Fruit fly (Drosophila melanogaster) whole organism, embryonic: Measurements from ENCODE around the gene Sumo.

Experiments used
- Adf1 ChIP-seq: fragments of 200-800 bp; sonication (Bioruptor generic); IDR thresholded peaks from 2 replicates; pipeline ENCODE4 v1.3.6; 2022; ENCODE audit warnings: missing biosample characterization, missing genetic modification characterization
- BEAF-32 ChIP-seq: fragments of 200-800 bp; sonication (Bioruptor generic); optimal IDR thresholded peaks from 3 replicates; lab custom pipeline; 2017; ENCODE audit warnings: missing biosample characterization, missing genetic modification characterization, mild to moderate bottlenecking, moderate library complexity, missing genetic modification reagents
- Bgb ChIP-seq: fragments of 200-800 bp; sonication (Bioruptor generic); IDR thresholded peaks from 2 replicates; pipeline ENCODE4 v1.3.6; 2022; ENCODE audit warnings: missing biosample characterization, missing genetic modification characterization; ENCODE audit not compliant: partially characterized antibody
- CG10147 ChIP-seq: fragments of 200-800 bp; sonication (Bioruptor generic); optimal IDR thresholded peaks from 2 replicates; lab custom pipeline; 2019; ENCODE audit warnings: missing biosample characterization, mild to moderate bottlenecking, missing genetic modification characterization, moderate library complexity
- CG17328 ChIP-seq: fragments of 200-800 bp; sonication (Bioruptor generic); IDR thresholded peaks from 2 replicates; pipeline ENCODE4 v1.3.6; 2022; ENCODE audit warnings: missing biosample characterization, missing genetic modification characterization
- CG2712 ChIP-seq: fragments of 200-800 bp; optimal IDR thresholded peaks from 3 replicates; lab custom pipeline; 2019; ENCODE audit warnings: missing biosample characterization, mild to moderate bottlenecking, missing genetic modification characterization, moderate library complexity
- CG30403 ChIP-seq: fragments of 200-800 bp; sonication (Bioruptor generic); optimal IDR thresholded peaks from 3 replicates; lab custom pipeline; 2016; ENCODE audit warnings: missing biosample characterization, missing genetic modification characterization
- CG32767 ChIP-seq: fragments of 200-800 bp; sonication (Bioruptor generic); IDR thresholded peaks from 2 replicates; pipeline ENCODE4 v1.3.6; 2022; ENCODE audit warnings: missing biosample characterization, missing genetic modification characterization
- CG3407 ChIP-seq: fragments of 200-800 bp; sonication (Bioruptor generic); optimal IDR thresholded peaks from 2 replicates; lab custom pipeline; 2018; ENCODE audit warnings: missing biosample characterization, mild to moderate bottlenecking, missing genetic modification characterization
- CG34422 ChIP-seq: fragments of 200-800 bp; sonication (Bioruptor generic); IDR thresholded peaks from 3 replicates; pipeline ENCODE4 v1.3.6; 2022; ENCODE audit warnings: missing biosample characterization, missing genetic modification characterization
- CG4617 ChIP-seq: fragments of 200-800 bp; sonication (Bioruptor generic); optimal IDR thresholded peaks from 3 replicates; lab custom pipeline; 2016; ENCODE audit warnings: missing biosample characterization, missing genetic modification characterization, borderline replicate concordance
- CG7786 ChIP-seq: fragments of 200-800 bp; sonication (Bioruptor generic); optimal IDR thresholded peaks from 2 replicates; lab custom pipeline; 2016; ENCODE audit warnings: missing biosample characterization, missing genetic modification characterization
- CG8290 ChIP-seq, 3 experiments: fragments of 200-800 bp; sonication (Bioruptor generic); optimal IDR thresholded peaks; 2 replicates each; lab custom pipeline; 2016 to 2019; ENCODE audit warnings: missing biosample characterization in 3 of 3, missing genetic modification characterization in 3 of 3, mild to moderate bottlenecking in 2 of 3, moderate library complexity in 1 of 3
- CG9932 ChIP-seq: fragments of 200-800 bp; sonication (Bioruptor generic); IDR thresholded peaks from 2 replicates; pipeline ENCODE4 v1.3.6; 2022; ENCODE audit warnings: missing biosample characterization, missing genetic modification characterization
- D19A ChIP-seq: fragments of 200-800 bp; optimal IDR thresholded peaks from 3 replicates; lab custom pipeline; 2019; ENCODE audit warnings: missing biosample characterization, mild to moderate bottlenecking, missing genetic modification characterization, moderate library complexity
- E2f2 ChIP-seq: fragments of 200-800 bp; sonication (Bioruptor generic); IDR thresholded peaks from 2 replicates; pipeline ENCODE4 v1.3.6; 2022; ENCODE audit warnings: missing biosample characterization, missing genetic modification characterization
- Hmx ChIP-seq: fragments of 200-800 bp; sonication (Bioruptor generic); optimal IDR thresholded peaks from 2 replicates; lab custom pipeline; 2016; ENCODE audit warnings: missing biosample characterization, missing genetic modification characterization
- Hr39 ChIP-seq: fragments of >200 bp; optimal IDR thresholded peaks from 2 replicates; lab custom pipeline; 2017
- Med ChIP-seq: fragments of 200-800 bp; sonication (Bioruptor generic); peaks from one replicate; lab custom pipeline; 2016; ENCODE audit warnings: missing biosample characterization, missing genetic modification characterization, mild to moderate bottlenecking, inconsistent platforms, moderate library complexity
- Nf-YB ChIP-seq: fragments of 200-800 bp; sonication (Bioruptor generic); optimal IDR thresholded peaks from 3 replicates; lab custom pipeline; 2019; ENCODE audit warnings: missing biosample characterization, mild to moderate bottlenecking, missing genetic modification characterization, moderate library complexity
- Nf-YC ChIP-seq: fragments of 200-800 bp; optimal IDR thresholded peaks from 3 replicates; lab custom pipeline; 2019; ENCODE audit warnings: missing biosample characterization, mild to moderate bottlenecking, missing genetic modification characterization, moderate library complexity
- Pdp1 ChIP-seq, 2 experiments: fragments of 200-800 bp; sonication (Bioruptor generic); optimal IDR thresholded peaks; 3 replicates each; lab custom pipeline; 2016; ENCODE audit warnings: missing biosample characterization in 2 of 2, missing genetic modification characterization in 2 of 2, mild to moderate bottlenecking in 1 of 2, moderate library complexity in 1 of 2
- Stat92E ChIP-seq, 3 experiments: fragments of >200 bp in 2 of 3; fragments of 200-800 bp in 1 of 3; sonication (Bioruptor generic) in 1 of 3; optimal IDR thresholded peaks; 2 replicates each; lab custom pipeline; 2017 to 2019; ENCODE audit warnings: missing biosample characterization in 3 of 3, missing genetic modification characterization in 3 of 3, mild to moderate bottlenecking in 1 of 3, moderate library complexity in 1 of 3
- YL-1 ChIP-seq: fragments of 200-800 bp; sonication (Bioruptor generic); optimal IDR thresholded peaks from 3 replicates; lab custom pipeline; 2017; ENCODE audit warnings: missing biosample characterization, mild to moderate bottlenecking, missing genetic modification characterization
- bab2 ChIP-seq: fragments of 200-800 bp; sonication (Bioruptor generic); optimal IDR thresholded peaks from 2 replicates; lab custom pipeline; 2016; ENCODE audit warnings: missing biosample characterization, missing genetic modification characterization
- bbx ChIP-seq: fragments of 200-800 bp; sonication (Bioruptor generic); IDR thresholded peaks from 2 replicates; pipeline ENCODE4 v1.3.6; 2022; ENCODE audit warnings: missing biosample characterization, missing genetic modification characterization; ENCODE audit not compliant: partially characterized antibody
- bigmax ChIP-seq: fragments of 200-800 bp; sonication (Bioruptor generic); optimal IDR thresholded peaks from 2 replicates; lab custom pipeline; 2018; ENCODE audit warnings: missing biosample characterization, mild to moderate bottlenecking, missing genetic modification characterization
- bsh ChIP-seq, 2 experiments: fragments of 200-800 bp; sonication (Bioruptor generic); optimal IDR thresholded peaks; 2 replicates each; lab custom pipeline; 2017 to 2018; ENCODE audit warnings: mild to moderate bottlenecking in 2 of 2, missing biosample characterization in 2 of 2, missing genetic modification characterization in 2 of 2, moderate library complexity in 1 of 2
- cg ChIP-seq: fragments of 200-800 bp; sonication (Bioruptor generic); optimal IDR thresholded peaks from 3 replicates; lab custom pipeline; 2019; ENCODE audit warnings: missing biosample characterization, mild to moderate bottlenecking, missing genetic modification characterization, moderate library complexity
- chm ChIP-seq: fragments of 200-800 bp; sonication (Bioruptor generic); IDR thresholded peaks from 2 replicates; pipeline ENCODE4 v1.3.6; 2022; ENCODE audit warnings: missing biosample characterization, missing genetic modification characterization
- chn ChIP-seq: fragments of 200-800 bp; sonication (Bioruptor generic); optimal IDR thresholded peaks from 2 replicates; lab custom pipeline; 2016; ENCODE audit warnings: missing biosample characterization, missing genetic modification characterization
- ftz-f1 ChIP-seq: fragments of 200-800 bp; sonication (Bioruptor generic); optimal IDR thresholded peaks from 2 replicates; lab custom pipeline; 2016; ENCODE audit warnings: missing biosample characterization, missing genetic modification characterization
- gro ChIP-seq: fragments of 200-800 bp; sonication (Bioruptor generic); optimal IDR thresholded peaks from 2 replicates; lab custom pipeline; 2016; ENCODE audit warnings: missing biosample characterization, missing genetic modification characterization
- her ChIP-seq: fragments of 200-800 bp; sonication (Bioruptor generic); optimal IDR thresholded peaks from 2 replicates; lab custom pipeline; 2016; ENCODE audit warnings: missing biosample characterization, missing genetic modification characterization
- kay ChIP-seq: fragments of 200-800 bp; sonication (Bioruptor generic); optimal IDR thresholded peaks from 2 replicates; lab custom pipeline; 2016; ENCODE audit warnings: missing biosample characterization, missing genetic modification characterization
- mam ChIP-seq: fragments of 200-800 bp; sonication (Bioruptor generic); optimal IDR thresholded peaks from 3 replicates; lab custom pipeline; 2016; ENCODE audit warnings: missing biosample characterization, missing genetic modification characterization
- p53 ChIP-seq: fragments of 200-800 bp; sonication (Bioruptor generic); optimal IDR thresholded peaks from 2 replicates; lab custom pipeline; 2016; ENCODE audit warnings: missing biosample characterization, missing genetic modification characterization
- pan ChIP-seq, 4 experiments: fragments of >200 bp in 3 of 4; fragments of 200-800 bp in 1 of 4; sonication (Bioruptor generic) in 1 of 4; optimal IDR thresholded peaks in 3 of 4; IDR thresholded peaks in 1 of 4; 2 replicates each; pipeline versions ENCODE4 v1.3.6 to Lab custom; 2017 to 2022; ENCODE audit warnings: missing biosample characterization in 2 of 4, missing genetic modification characterization in 2 of 4, mixed read lengths in 1 of 4
- pho ChIP-seq: fragments of 200-800 bp; sonication (Bioruptor generic); optimal IDR thresholded peaks from 2 replicates; lab custom pipeline; 2016; ENCODE audit warnings: missing biosample characterization, missing genetic modification characterization
- phol ChIP-seq: fragments of 200-800 bp; sonication (Bioruptor generic); optimal IDR thresholded peaks from 3 replicates; lab custom pipeline; 2018; ENCODE audit warnings: missing biosample characterization, mild to moderate bottlenecking, missing genetic modification characterization, moderate library complexity
- pros ChIP-seq: fragments of 200-800 bp; sonication (Bioruptor generic); optimal IDR thresholded peaks from 3 replicates; lab custom pipeline; 2019; ENCODE audit warnings: missing biosample characterization, mild to moderate bottlenecking, missing genetic modification characterization, moderate library complexity
- rib ChIP-seq: fragments of 200-800 bp; sonication (Bioruptor generic); IDR thresholded peaks from 2 replicates; pipeline ENCODE4 v1.3.6; 2022; ENCODE audit warnings: missing biosample characterization, missing genetic modification characterization
- schlank ChIP-seq: fragments of 200-800 bp; sonication (Bioruptor generic); optimal IDR thresholded peaks from 2 replicates; lab custom pipeline; 2018; ENCODE audit warnings: missing biosample characterization, mild to moderate bottlenecking, missing genetic modification characterization
- so ChIP-seq: fragments of 200-800 bp; sonication (Bioruptor generic); IDR thresholded peaks from 3 replicates; pipeline ENCODE4 v1.3.6; 2022; ENCODE audit warnings: missing biosample characterization, missing genetic modification characterization
- sqz ChIP-seq: fragments of 200-800 bp; sonication (Bioruptor generic); optimal IDR thresholded peaks from 3 replicates; lab custom pipeline; 2018; ENCODE audit warnings: missing biosample characterization, mild to moderate bottlenecking, missing genetic modification characterization
- twi ChIP-seq: fragments of 200-800 bp; optimal IDR thresholded peaks from 2 replicates; lab custom pipeline; 2019; ENCODE audit warnings: missing biosample characterization, mild to moderate bottlenecking, missing genetic modification characterization, moderate library complexity
- unc-4 ChIP-seq: fragments of 200-800 bp; sonication (Bioruptor generic); IDR thresholded peaks from 2 replicates; pipeline ENCODE4 v1.3.6; 2022; ENCODE audit warnings: missing biosample characterization, missing genetic modification characterization; ENCODE audit not compliant: partially characterized antibody

Gene Sumo

DNA sequence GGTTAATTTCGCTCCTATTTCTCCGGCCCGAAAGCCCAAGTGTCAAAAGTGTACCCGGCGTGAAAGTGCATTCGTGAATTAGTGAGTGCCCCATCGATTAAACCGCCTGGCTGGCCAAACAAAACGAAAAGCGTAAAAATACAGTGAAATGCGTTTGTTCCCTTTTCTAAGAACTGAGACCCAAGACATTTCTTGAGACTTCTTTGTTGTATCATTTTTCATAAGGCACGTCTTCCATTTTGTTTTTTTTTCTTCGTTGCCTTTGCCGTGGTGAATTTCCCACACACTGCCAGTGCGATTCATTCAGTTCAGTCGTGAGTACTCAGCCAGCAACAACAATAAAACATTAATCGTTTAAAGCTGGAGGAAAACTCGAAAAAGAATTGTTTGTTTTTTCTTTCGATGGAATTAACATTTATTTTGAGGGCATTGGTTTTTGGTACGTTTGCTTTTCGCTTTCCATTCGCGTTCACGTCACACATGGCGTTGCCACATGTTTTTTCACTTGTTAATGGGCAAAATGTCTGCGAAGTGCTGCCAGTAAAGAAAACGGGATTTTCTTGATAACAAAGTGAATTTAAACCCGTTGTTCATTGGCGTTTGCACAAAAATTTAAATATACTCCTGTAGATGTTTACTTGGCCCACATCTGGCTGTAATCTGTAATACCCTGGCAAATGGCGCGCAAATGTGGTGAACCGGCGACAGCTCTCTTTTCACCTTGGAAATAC is 45.9 kb downstream of the Sumo start (continued):
- TF ChIP-seq kay (GFP tag; lab: Kevin White, UChicago), result peak; percentile 11
- peak; percentile 95 for TF ChIP-seq pros
- no peak for TF ChIP-seq her
- peak; percentile 87 for TF ChIP-seq twi
- TF ChIP-seq CG9932, result no peak
- TF ChIP-seq bab2 (GFP tag; lab: Kevin White, UChicago), result no peak
- peak; percentile 51 for TF ChIP-seq CG10147 (GFP tag; lab: Kevin White, UChicago)
- TF ChIP-seq gro (GFP tag; lab: Kevin White, UChicago), result peak; percentile 34
- peak; percentile 13 for TF ChIP-seq CG2712 (tag; lab: Kevin White, UChicago)
- TF ChIP-seq bbx, result 0 out of 2 replicates have a peak, but pooled peaks have one; percentile 16
- peak; percentile 22 for TF ChIP-seq D19A (tag; lab: Kevin White, UChicago)
- TF ChIP-seq Med, result peak; percentile 67
- TF ChIP-seq rib (GFP tag; lab: Robert Waterston, UW), result no peak
- TF ChIP-seq schlank (tag; lab: Kevin White, UChicago), result no peak
- TF ChIP-seq CG4617 (GFP tag; lab: Kevin White, UChicago), result no peak
- peak in 1 of 2 experiments; percentile 7 for TF ChIP-seq bsh (GFP tag; optimal IDR thresholded peaks at IDR 0.05; lab: Kevin White, UChicago)
- TF ChIP-seq CG34422 (GFP tag; lab: Robert Waterston, UW), result peak; percentile 59; the same call in 1 of the 3 replicates
- TF ChIP-seq mam (GFP tag; lab: Kevin White, UChicago), result no peak
- TF ChIP-seq BEAF-32 (GFP tag; lab: Kevin White, UChicago), result peak; percentile 21
- peak; percentile 28 for TF ChIP-seq chn (GFP tag; lab: Kevin White, UChicago)
- 0 out of 2 replicates have a peak, but pooled peaks have one; percentile 12 for TF ChIP-seq E2f2 (GFP tag; lab: Robert Waterston, UW)
- peak; percentile 41 for TF ChIP-seq Hmx (GFP tag; lab: Kevin White, UChicago)
- TF ChIP-seq Stat92E (GFP tag; optimal IDR thresholded peaks at IDR 0.05; lab: Kevin White, UChicago), result no peak
- TF ChIP-seq p53 (GFP tag; lab: Kevin White, UChicago), result no peak
- no peak for TF ChIP-seq CG3407
- peak; percentile 71 for TF ChIP-seq phol (tag; lab: Kevin White, UChicago)
- peak; percentile 79 for TF ChIP-seq ftz-f1 (GFP tag; lab: Kevin White, UChicago)
- no peak for TF ChIP-seq CG7786 (GFP tag; lab: Kevin White, UChicago)
- no peak for TF ChIP-seq CG8290 (GFP tag; optimal IDR thresholded peaks at IDR 0.05; lab: Kevin White, UChicago)
- TF ChIP-seq CG8290 (tag; optimal IDR thresholded peaks at IDR 0.05; lab: Kevin White, UChicago), result peak in 1 of 2 experiments; percentile 18
- peak; percentile 2; the same call in 1 of the 2 replicates for TF ChIP-seq chm

DNA sequence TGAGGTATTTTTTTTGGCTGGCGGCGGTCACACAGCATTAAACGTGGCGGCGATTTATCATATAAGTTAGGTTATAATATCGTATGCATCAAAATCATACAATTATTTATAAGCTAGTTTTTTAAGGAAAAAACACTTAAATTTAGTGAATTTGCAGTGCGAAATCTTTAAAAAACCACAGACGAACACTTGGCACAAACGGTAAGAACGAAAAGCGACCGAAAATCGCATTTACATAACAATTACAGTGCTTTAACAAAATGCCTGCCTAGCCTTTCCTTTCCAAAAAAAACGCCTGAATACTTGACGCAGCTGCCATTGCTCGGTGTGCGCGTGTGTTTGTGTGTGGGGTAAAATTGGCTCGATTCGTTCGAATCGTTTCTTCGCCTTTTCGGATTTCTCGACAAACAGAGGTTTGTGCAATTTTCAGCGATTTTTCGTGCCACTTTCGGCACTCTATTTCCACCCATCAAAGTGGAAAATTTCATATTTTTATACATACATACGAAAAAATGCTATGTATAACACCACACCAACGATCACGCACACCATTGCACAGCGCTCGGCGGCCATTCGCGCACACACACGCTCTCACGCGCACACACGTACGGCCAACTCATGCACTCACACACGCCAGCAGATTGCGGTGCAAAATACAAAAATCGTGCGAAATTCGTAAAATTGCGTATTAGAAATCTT is 46.6 kb downstream of the Sumo start, which contains the start of gene Hrb27C:
Gene Hrb27C, plus strand, starts transcription at position 44 of the 699 bp plus-strand sequence.
- TF ChIP-seq Hr39 (lab: Kevin White, UChicago), result peak; percentile 50
- peak; percentile 74 for TF ChIP-seq YL-1 (GFP tag; lab: Kevin White, UChicago)
- peak; percentile 97 for TF ChIP-seq cg
- no peak for TF ChIP-seq pho
- TF ChIP-seq sqz (GFP tag; lab: Kevin White, UChicago), result peak; percentile 57
- TF ChIP-seq Adf1 (GFP tag; lab: Robert Waterston, UW), result 0 out of 2 replicates have a peak, but pooled peaks have one; percentile 7
- TF ChIP-seq Nf-YC (tag; lab: Kevin White, UChicago), result peak; percentile 43
- peak; percentile 96 for TF ChIP-seq bigmax (GFP tag; lab: Kevin White, UChicago)
- no peak for TF ChIP-seq unc-4 (GFP tag; lab: Robert Waterston, UW)
- TF ChIP-seq rib (GFP tag; lab: Robert Waterston, UW), result peak; percentile 81
- TF ChIP-seq Pdp1 (GFP tag; optimal IDR thresholded peaks at IDR 0.05; lab: Kevin White, UChicago), result peak in 1 of 2 experiments; percentile 86
- TF ChIP-seq CG30403 (GFP tag; lab: Kevin White, UChicago), result no peak
- TF ChIP-seq Nf-YB (GFP tag; lab: Kevin White, UChicago), result peak; percentile 16
- TF ChIP-seq CG2712 (tag; lab: Kevin White, UChicago), result no peak
- TF ChIP-seq so (GFP tag; lab: Robert Waterston, UW), result no peak
- TF ChIP-seq pan (optimal IDR thresholded peaks at IDR 0.05; lab: Kevin White, UChicago), result no peak
- TF ChIP-seq pan (GFP tag; optimal IDR thresholded peaks at IDR 0.05 in 1 of 2, IDR thresholded peaks at IDR 0.05 in 1 of 2), result no peak
- TF ChIP-seq CG17328, result no peak
- TF ChIP-seq CG32767, result peak; percentile 91
- TF ChIP-seq Bgb (GFP tag; lab: Robert Waterston, UW), result peak; percentile 40; the same call in 1 of the 2 replicates
